Fruit fly (Drosophila melanogaster): ENCODE measurements around the gene Cpr67Fa1.

DNA sequence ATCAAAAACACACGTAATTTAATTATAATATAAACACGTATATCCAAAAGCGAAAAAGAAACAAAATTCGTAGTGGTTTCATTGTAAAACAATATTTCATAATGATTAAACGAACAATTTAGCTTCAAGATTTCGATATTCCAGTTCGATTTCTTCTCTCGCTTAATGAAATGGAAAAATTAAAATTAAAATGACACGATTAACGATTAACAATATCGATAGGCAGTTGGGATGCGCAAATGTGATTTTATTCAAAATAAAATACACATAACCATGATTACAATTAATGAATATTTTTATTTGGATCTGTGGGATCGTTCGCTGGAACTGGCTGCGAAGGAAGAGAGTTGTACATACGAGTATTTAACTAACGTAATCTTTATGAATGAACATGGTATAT is 13.8 kb upstream of the Cpr67Fa1 start:
- TF ChIP-seq pdm3 (GFP tag; optimal IDR thresholded peaks at IDR 0.05) = no peak
- TF ChIP-seq fkh (GFP tag; optimal IDR thresholded peaks at IDR 0.05) = no peak
- no peak for TF ChIP-seq CG8319 (GFP tag; optimal IDR thresholded peaks at IDR 0.05)
- no peak for TF ChIP-seq CG10631 (GFP tag; optimal IDR thresholded peaks at IDR 0.05)
- TF ChIP-seq CG10669 (GFP tag; optimal IDR thresholded peaks at IDR 0.05) = no peak
- no peak for TF ChIP-seq Sox102F (GFP tag; optimal IDR thresholded peaks at IDR 0.05)
- TF ChIP-seq salr (GFP tag; optimal IDR thresholded peaks at IDR 0.05) = no peak

Measured in whole organism, prepupa.